Fruit fly (Drosophila melanogaster) whole organism, embryonic: ENCODE results near the gene Hmbs.

Source experiments
- Adf1 ChIP-seq: fragments of 200-800 bp; sonication (Bioruptor generic); IDR thresholded peaks from 2 replicates; pipeline ENCODE4 v1.3.6; 2022; ENCODE audit warnings: missing biosample characterization, missing genetic modification characterization
- B-H2 ChIP-seq: fragments of 200-800 bp; sonication (Bioruptor generic); optimal IDR thresholded peaks from 2 replicates; lab custom pipeline; 2018; ENCODE audit warnings: missing biosample characterization, mild to moderate bottlenecking, missing genetic modification characterization
- Blimp-1 ChIP-seq: fragments of 200-800 bp; sonication (Bioruptor generic); optimal IDR thresholded peaks from 3 replicates; lab custom pipeline; 2018; ENCODE audit warnings: missing biosample characterization, missing genetic modification characterization, mild to moderate bottlenecking, moderate library complexity, missing genetic modification reagents
- CG10431 ChIP-seq: fragments of 200-800 bp; sonication (Bioruptor generic); optimal IDR thresholded peaks from 3 replicates; lab custom pipeline; 2018; ENCODE audit warnings: missing biosample characterization, mild to moderate bottlenecking, missing genetic modification characterization
- CG10654 ChIP-seq: fragments of 200-800 bp; sonication (Bioruptor generic); optimal IDR thresholded peaks from 2 replicates; lab custom pipeline; 2016; ENCODE audit warnings: missing biosample characterization, missing genetic modification characterization
- CG12104 ChIP-seq: fragments of 200-800 bp; sonication (Bioruptor generic); optimal IDR thresholded peaks from 3 replicates; lab custom pipeline; 2016; ENCODE audit warnings: missing biosample characterization, missing genetic modification characterization
- CG13894 ChIP-seq: fragments of 200-800 bp; sonication (Bioruptor generic); optimal IDR thresholded peaks from 3 replicates; lab custom pipeline; 2018; ENCODE audit warnings: missing biosample characterization, mild to moderate bottlenecking, missing genetic modification characterization, moderate library complexity
- CG14710 ChIP-seq: fragments of 200-800 bp; sonication (Bioruptor generic); optimal IDR thresholded peaks from 3 replicates; lab custom pipeline; 2019; ENCODE audit warnings: missing biosample characterization, mild to moderate bottlenecking, missing genetic modification characterization, moderate library complexity
- CG17359 ChIP-seq: fragments of 200-800 bp; sonication (Bioruptor generic); optimal IDR thresholded peaks from 3 replicates; lab custom pipeline; 2018; ENCODE audit warnings: missing biosample characterization, mild to moderate bottlenecking, missing genetic modification characterization, moderate library complexity
- CG18476 ChIP-seq: fragments of 200-800 bp; sonication (Bioruptor generic); optimal IDR thresholded peaks from 2 replicates; lab custom pipeline; 2016; ENCODE audit warnings: missing biosample characterization, mild to moderate bottlenecking, missing genetic modification characterization
- CG2889 ChIP-seq: fragments of 200-800 bp; sonication (Bioruptor generic); IDR thresholded peaks from 3 replicates; pipeline ENCODE4 v1.3.6; 2022; ENCODE audit warnings: missing biosample characterization, missing genetic modification characterization
- CG32532 ChIP-seq: fragments of 200-800 bp; sonication (Bioruptor generic); IDR thresholded peaks from 2 replicates; pipeline ENCODE4 v1.3.6; 2022; ENCODE audit warnings: missing biosample characterization, missing genetic modification characterization
- CG4328 ChIP-seq: fragments of 200-800 bp; sonication (Bioruptor generic); optimal IDR thresholded peaks from 3 replicates; lab custom pipeline; 2017; ENCODE audit warnings: missing biosample characterization, missing genetic modification reagents, missing genetic modification characterization
- CG43689 ChIP-seq: fragments of 200-800 bp; sonication (Bioruptor generic); IDR thresholded peaks from 2 replicates; pipeline ENCODE4 v1.3.6; 2022; ENCODE audit warnings: missing biosample characterization, missing genetic modification characterization
- CG4730 ChIP-seq: fragments of 200-800 bp; sonication (Bioruptor generic); IDR thresholded peaks from 2 replicates; pipeline ENCODE4 v1.3.6; 2022; ENCODE audit warnings: missing biosample characterization, missing genetic modification characterization
- CG8944 ChIP-seq: fragments of 200-800 bp; sonication (Bioruptor generic); optimal IDR thresholded peaks from 3 replicates; lab custom pipeline; 2016; ENCODE audit warnings: missing biosample characterization, missing genetic modification characterization
- CG9727 ChIP-seq: fragments of 200-800 bp; sonication (Bioruptor generic); optimal IDR thresholded peaks from 3 replicates; lab custom pipeline; 2017; ENCODE audit warnings: missing biosample characterization, mild to moderate bottlenecking, missing genetic modification characterization
- Dip2 ChIP-seq: fragments of 200-800 bp; sonication (Bioruptor generic); IDR thresholded peaks from 2 replicates; pipeline ENCODE4 v1.3.6; 2022; ENCODE audit warnings: missing biosample characterization, missing genetic modification characterization
- Ets97D ChIP-seq: fragments of 200-800 bp; sonication (Bioruptor generic); optimal IDR thresholded peaks from 3 replicates; lab custom pipeline; 2016; ENCODE audit warnings: missing biosample characterization, missing genetic modification characterization
- Fer1 ChIP-seq: fragments of 200-800 bp; sonication (Bioruptor generic); optimal IDR thresholded peaks from 2 replicates; lab custom pipeline; 2017; ENCODE audit warnings: missing biosample characterization, mild to moderate bottlenecking, missing genetic modification characterization
- H15 ChIP-seq: fragments of 200-800 bp; sonication (Bioruptor generic); IDR thresholded peaks from 3 replicates; pipeline ENCODE4 v1.3.6; 2022; ENCODE audit warnings: missing biosample characterization, missing genetic modification characterization
- HLH3B ChIP-seq: fragments of 200-800 bp; sonication (Bioruptor generic); IDR thresholded peaks from 2 replicates; pipeline ENCODE4 v1.3.6; 2022; ENCODE audit warnings: missing biosample characterization, missing genetic modification characterization
- Hr51 ChIP-seq, 2 experiments: fragments of 200-800 bp; sonication (Bioruptor generic); optimal IDR thresholded peaks; 2 replicates in 1 of 2; 3 replicates in 1 of 2; lab custom pipeline; 2016 to 2018; ENCODE audit warnings: missing biosample characterization in 2 of 2, missing genetic modification characterization in 2 of 2, mild to moderate bottlenecking in 1 of 2, moderate library complexity in 1 of 2
- Mrtf ChIP-seq: fragments of 200-800 bp; sonication (Bioruptor generic); IDR thresholded peaks from 3 replicates; pipeline ENCODE4 v1.3.6; 2022; ENCODE audit warnings: missing biosample characterization, missing genetic modification characterization
- Nf-YA ChIP-seq: fragments of 200-800 bp; sonication (Bioruptor generic); IDR thresholded peaks from 2 replicates; pipeline ENCODE4 v1.3.6; 2022; ENCODE audit warnings: missing biosample characterization, missing genetic modification characterization
- NfI ChIP-seq: fragments of 200-800 bp; sonication (Bioruptor generic); optimal IDR thresholded peaks from 3 replicates; lab custom pipeline; 2018; ENCODE audit warnings: missing biosample characterization, mild to moderate bottlenecking, missing genetic modification characterization, moderate library complexity
- Opbp ChIP-seq: fragments of 200-800 bp; sonication (Bioruptor generic); IDR thresholded peaks from 3 replicates; pipeline ENCODE4 v1.3.6; 2022; ENCODE audit warnings: missing biosample characterization, missing genetic modification characterization; ENCODE audit not compliant: partially characterized antibody
- Scr ChIP-seq: fragments of 200-800 bp; sonication (Bioruptor generic); IDR thresholded peaks from 2 replicates; pipeline ENCODE4 v1.3.6; 2022; ENCODE audit warnings: missing biosample characterization, missing genetic modification characterization; ENCODE audit not compliant: partially characterized antibody
- Taf1 ChIP-seq: fragments of 200-800 bp; sonication (Bioruptor generic); IDR thresholded peaks from 2 replicates; pipeline ENCODE4 v1.3.6; 2022; ENCODE audit warnings: missing biosample characterization, missing genetic modification characterization
- aop ChIP-seq: fragments of 200-800 bp; sonication (Bioruptor generic); IDR thresholded peaks from 2 replicates; pipeline ENCODE4 v1.3.6; 2022; ENCODE audit warnings: missing biosample characterization, missing genetic modification characterization
- ash1 ChIP-seq: fragments of 200-800 bp; sonication (Bioruptor generic); optimal IDR thresholded peaks from 2 replicates; lab custom pipeline; 2018; ENCODE audit warnings: missing biosample characterization, mild to moderate bottlenecking, missing genetic modification characterization
- cg ChIP-seq: fragments of 200-800 bp; sonication (Bioruptor generic); optimal IDR thresholded peaks from 3 replicates; lab custom pipeline; 2019; ENCODE audit warnings: missing biosample characterization, mild to moderate bottlenecking, missing genetic modification characterization, moderate library complexity
- chif ChIP-seq, 2 experiments: fragments of 200-800 bp; sonication (Bioruptor generic); optimal IDR thresholded peaks; 3 replicates each; lab custom pipeline; 2016; ENCODE audit warnings: missing biosample characterization in 2 of 2, missing genetic modification characterization in 2 of 2
- ci ChIP-seq: fragments of 200-800 bp; sonication (Bioruptor generic); IDR thresholded peaks from 3 replicates; pipeline ENCODE4 v1.3.6; 2022; ENCODE audit warnings: missing biosample characterization, missing genetic modification characterization
- dm ChIP-seq: fragments of 200-800 bp; sonication (Bioruptor generic); optimal IDR thresholded peaks from 3 replicates; lab custom pipeline; 2016; ENCODE audit warnings: missing biosample characterization, missing genetic modification characterization
- fd96Cb ChIP-seq: fragments of 200-800 bp; sonication (Bioruptor generic); optimal IDR thresholded peaks from 2 replicates; lab custom pipeline; 2018; ENCODE audit warnings: missing biosample characterization, mild to moderate bottlenecking, missing genetic modification characterization, moderate library complexity
- grn ChIP-seq: fragments of 200-800 bp; sonication (Bioruptor generic); optimal IDR thresholded peaks from 3 replicates; lab custom pipeline; 2017; ENCODE audit warnings: missing biosample characterization, missing genetic modification characterization
- gt ChIP-seq: fragments of 200-800 bp; sonication (Bioruptor generic); IDR thresholded peaks from 2 replicates; pipeline ENCODE4 v1.3.6; 2022; ENCODE audit warnings: missing biosample characterization, missing genetic modification characterization
- inv ChIP-seq: fragments of 200-800 bp; sonication (Bioruptor generic); IDR thresholded peaks from 2 replicates; pipeline ENCODE4 v1.3.6; 2022; ENCODE audit warnings: missing biosample characterization, missing genetic modification characterization; ENCODE audit not compliant: partially characterized antibody
- onecut ChIP-seq: fragments of 200-800 bp; sonication (Bioruptor generic); IDR thresholded peaks from 2 replicates; pipeline ENCODE4 v1.3.6; 2022; ENCODE audit warnings: missing biosample characterization, missing genetic modification characterization
- pfk ChIP-seq: fragments of 200-800 bp; sonication (Bioruptor generic); optimal IDR thresholded peaks from 2 replicates; lab custom pipeline; 2018; ENCODE audit warnings: missing biosample characterization, mild to moderate bottlenecking, missing genetic modification characterization, moderate library complexity
- phol ChIP-seq: fragments of 200-800 bp; sonication (Bioruptor generic); optimal IDR thresholded peaks from 3 replicates; lab custom pipeline; 2018; ENCODE audit warnings: missing biosample characterization, mild to moderate bottlenecking, missing genetic modification characterization, moderate library complexity
- pita ChIP-seq: fragments of 200-800 bp; sonication (Bioruptor generic); optimal IDR thresholded peaks from 2 replicates; lab custom pipeline; 2017; ENCODE audit warnings: missing biosample characterization, mild to moderate bottlenecking, missing genetic modification characterization
- pnt ChIP-seq: fragments of 200-800 bp; sonication (Bioruptor generic); optimal IDR thresholded peaks from 3 replicates; lab custom pipeline; 2016; ENCODE audit warnings: missing biosample characterization, missing genetic modification characterization
- schlank ChIP-seq: fragments of 200-800 bp; sonication (Bioruptor generic); optimal IDR thresholded peaks from 2 replicates; lab custom pipeline; 2018; ENCODE audit warnings: missing biosample characterization, mild to moderate bottlenecking, missing genetic modification characterization
- seq ChIP-seq: fragments of 200-800 bp; sonication (Bioruptor generic); IDR thresholded peaks from 2 replicates; pipeline ENCODE4 v1.3.6; 2022; ENCODE audit warnings: missing biosample characterization, missing genetic modification characterization
- slp2 ChIP-seq: fragments of 200-800 bp; sonication (Bioruptor generic); optimal IDR thresholded peaks from 2 replicates; lab custom pipeline; 2016; ENCODE audit warnings: missing biosample characterization, missing genetic modification characterization
- stwl ChIP-seq: fragments of 200-800 bp; sonication (Bioruptor generic); optimal IDR thresholded peaks from 3 replicates; lab custom pipeline; 2018; ENCODE audit warnings: missing biosample characterization, mild to moderate bottlenecking, missing genetic modification characterization, moderate library complexity
- tap ChIP-seq: fragments of 200-800 bp; optimal IDR thresholded peaks from 3 replicates; lab custom pipeline; 2019; ENCODE audit warnings: missing biosample characterization, mild to moderate bottlenecking, missing genetic modification characterization, moderate library complexity
- trem ChIP-seq: fragments of 200-800 bp; optimal IDR thresholded peaks from 3 replicates; lab custom pipeline; 2019; ENCODE audit warnings: missing biosample characterization, mild to moderate bottlenecking, missing genetic modification characterization, moderate library complexity
- usp ChIP-seq: fragments of >200 bp; optimal IDR thresholded peaks from 2 replicates; lab custom pipeline; 2017; ENCODE audit warnings: missing biosample characterization, missing genetic modification characterization
- vfl ChIP-seq: fragments of 200-800 bp; sonication (Bioruptor generic); optimal IDR thresholded peaks from 2 replicates; lab custom pipeline; 2016; ENCODE audit warnings: missing biosample characterization, missing genetic modification characterization

Gene Hmbs

dm6 chr3L:1370939-1371338, 36.2 kb downstream of the Hmbs start (continued):
- TF ChIP-seq CG9727 (GFP tag; lab: Kevin White, UChicago) (no peak), Scr (GFP tag; lab: Robert Waterston, UW) (no peak), Dip2 (GFP tag; lab: Robert Waterston, UW) (no peak), CG4328 (GFP tag; lab: Kevin White, UChicago) (no peak), Nf-YA (GFP tag; lab: Robert Waterston, UW) (no peak), CG12104 (GFP tag; lab: Kevin White, UChicago) (no peak), pfk (GFP tag; lab: Kevin White, UChicago) (no peak), tap (tag; lab: Kevin White, UChicago) (no peak), CG32532 (GFP tag; lab: Robert Waterston, UW) (no peak), phol (peak; percentile 40), CG13894 (tag; lab: Kevin White, UChicago) (no peak), CG2889 (GFP tag; lab: Robert Waterston, UW) (no peak), HLH3B (GFP tag; lab: Robert Waterston, UW) (peak; percentile 54), CG14710 (no peak), dm (no peak), ash1 (no peak), Opbp (GFP tag; lab: Robert Waterston, UW) (no peak), schlank (no peak), CG10431 (GFP tag; lab: Kevin White, UChicago) (no peak), aop (0 out of 2 replicates have a peak, but pooled peaks have one; percentile 35), Mrtf (GFP tag; lab: Robert Waterston, UW) (no peak), B-H2 (GFP tag; lab: Kevin White, UChicago) (no peak), Fer1 (GFP tag; lab: Kevin White, UChicago) (no peak), Taf1 (GFP tag; lab: Robert Waterston, UW) (no peak), fd96Cb (tag; lab: Kevin White, UChicago) (peak; percentile 2), H15 (GFP tag; lab: Robert Waterston, UW) (no peak), CG10654 (GFP tag; lab: Kevin White, UChicago) (peak; percentile 6), vfl (GFP tag; lab: Kevin White, UChicago) (no peak), CG17359 (tag; lab: Kevin White, UChicago) (peak; percentile 37), pita (no peak), seq (GFP tag; lab: Robert Waterston, UW) (no peak), Blimp-1 (GFP tag; lab: Kevin White, UChicago) (peak; percentile 36), onecut (GFP tag; lab: Robert Waterston, UW) (no peak), slp2 (no peak), grn (GFP tag; lab: Kevin White, UChicago) (no peak), NfI (GFP tag; lab: Kevin White, UChicago) (no peak), Adf1 (GFP tag; lab: Robert Waterston, UW) (no peak), cg (no peak), CG8944 (peak; percentile 18), Hr51 (GFP tag; optimal IDR thresholded peaks at IDR 0.05; lab: Kevin White, UChicago) (peak in 1 of 2 experiments; percentile 52), CG4730 (GFP tag; lab: Robert Waterston, UW) (no peak), Ets97D (GFP tag; lab: Kevin White, UChicago) (no peak), inv (GFP tag; lab: Robert Waterston, UW) (no peak), ci (GFP tag; lab: Robert Waterston, UW) (peak; percentile 44; the same call in 1 of the 3 replicates), gt (GFP tag; lab: Robert Waterston, UW) (no peak), stwl (no peak), CG18476 (GFP tag; lab: Kevin White, UChicago) (no peak), CG43689 (GFP tag; lab: Robert Waterston, UW) (no peak), trem (no peak), usp (GFP tag; lab: Kevin White, UChicago) (no peak), chif (GFP tag; optimal IDR thresholded peaks at IDR 0.05; lab: Kevin White, UChicago) (peak in 1 of 2 experiments; percentile 42), pnt (GFP tag; lab: Kevin White, UChicago) (peak; percentile 10)
